Worm (Caenorhabditis elegans) whole organism, L3 larva: Measurements from ENCODE around the gene C06B8.3.

Source experiments
- ceh-82 ChIP-seq: fragments of 150-350 bp; optimal IDR thresholded peaks from 2 replicates; lab custom pipeline; 2014; ENCODE audit warnings: missing biosample characterization, missing genetic modification characterization
- nhr-76 ChIP-seq: fragments of 150-350 bp; sonication (generic microtip); optimal IDR thresholded peaks from 5 replicates; lab custom pipeline; 2014; ENCODE audit warnings: missing biosample characterization, missing genetic modification characterization
- ztf-4 ChIP-seq: fragments of 150-350 bp; optimal IDR thresholded peaks from 2 replicates; lab custom pipeline; 2014; ENCODE audit warnings: missing biosample characterization, missing genetic modification characterization

DNA sequence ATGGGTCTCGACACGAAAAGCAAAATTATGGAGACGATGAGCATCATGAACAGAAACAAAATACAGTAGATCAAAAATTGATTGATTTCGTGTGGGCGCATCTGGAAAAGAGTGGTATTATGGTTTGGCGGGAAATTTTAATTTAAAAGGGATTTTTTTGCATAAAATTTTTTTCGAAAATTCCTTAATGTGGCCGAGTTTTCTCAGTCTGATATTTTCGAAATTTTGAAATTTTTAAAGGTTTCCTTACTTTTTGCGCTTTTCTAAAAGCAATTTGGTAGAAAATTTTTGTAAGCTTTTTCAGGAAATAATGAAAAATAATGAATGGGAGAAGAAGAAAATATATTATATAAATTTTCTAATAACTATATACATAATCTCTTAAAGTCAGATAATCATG, 49.4 kb upstream of the C06B8.3 start, which contains the start of gene F21A3.2:
- no peak for TF ChIP-seq ceh-82
- TF ChIP-seq ztf-4 (tag; lab: Kevin White, UChicago), result no peak
- no peak for TF ChIP-seq nhr-76
